Worm (Caenorhabditis elegans): ENCODE measurements around the gene F23A7.1.

F23A7.1 gene

DNA sequence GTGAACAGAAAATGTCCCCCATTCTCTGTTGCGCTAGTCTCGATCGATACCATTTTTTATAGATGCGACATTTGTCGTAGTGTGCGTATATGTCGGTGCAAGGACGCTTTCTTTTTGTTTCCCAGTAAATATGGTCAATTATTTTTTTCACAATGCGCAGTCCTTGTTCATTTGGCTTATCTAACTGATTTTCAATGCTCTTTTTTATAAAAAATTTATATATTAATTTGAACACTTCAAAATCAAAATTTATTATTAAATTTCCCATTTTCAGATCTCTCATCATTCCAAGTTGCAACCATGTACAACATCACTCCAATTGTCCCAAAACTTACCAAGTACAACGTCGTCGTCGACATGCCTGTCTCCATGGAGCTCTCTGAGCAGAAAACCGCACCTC is at the start of gene F23A7.1:
Gene F23A7.1, plus strand, starts transcription at position 301 of the 400 bp plus-strand sequence.
- TF ChIP-seq R02D3.7 (tag; optimal IDR thresholded peaks at IDR 0.05): no peak
- TF ChIP-seq nhr-11 (tag; optimal IDR thresholded peaks at IDR 0.05): no peak
- no peak for TF ChIP-seq nhr-12 (tag; optimal IDR thresholded peaks at IDR 0.05)
- no peak for TF ChIP-seq ama-1 (optimal IDR thresholded peaks at IDR 0.05)
- no peak for TF ChIP-seq eor-1 (tag; optimal IDR thresholded peaks at IDR 0.05)
- no peak for TF ChIP-seq ztf-4 (tag; optimal IDR thresholded peaks at IDR 0.05)
- no peak for TF ChIP-seq egl-27 (tag; optimal IDR thresholded peaks at IDR 0.05)
- TF ChIP-seq nhr-43 (tag; optimal IDR thresholded peaks at IDR 0.05; ENCODE audit: poor library complexity, severe bottlenecking): no peak
- no peak for TF ChIP-seq ceh-9 (tag; optimal IDR thresholded peaks at IDR 0.05)
- no peak for TF ChIP-seq lin-15B (tag; optimal IDR thresholded peaks at IDR 0.05)
- no peak for TF ChIP-seq nhr-77 (tag; optimal IDR thresholded peaks at IDR 0.05)
- no peak for TF ChIP-seq pqm-1 (tag; optimal IDR thresholded peaks at IDR 0.05)
- TF ChIP-seq nhr-76 (tag; optimal IDR thresholded peaks at IDR 0.05): no peak
- no peak for TF ChIP-seq fos-1 (tag; optimal IDR thresholded peaks at IDR 0.05)

ce11 chrX:16172863-16173262 is 44.3 kb upstream of the F23A7.1 start:
- TF ChIP-seq egl-5 (tag; optimal IDR thresholded peaks at IDR 0.05) (no peak), nhr-28 (tag; optimal IDR thresholded peaks at IDR 0.05) (no peak), fkh-10 (GFP tag; optimal IDR thresholded peaks at IDR 0.05) (no peak), elt-1 (tag; optimal IDR thresholded peaks at IDR 0.05) (no peak)

DNA sequence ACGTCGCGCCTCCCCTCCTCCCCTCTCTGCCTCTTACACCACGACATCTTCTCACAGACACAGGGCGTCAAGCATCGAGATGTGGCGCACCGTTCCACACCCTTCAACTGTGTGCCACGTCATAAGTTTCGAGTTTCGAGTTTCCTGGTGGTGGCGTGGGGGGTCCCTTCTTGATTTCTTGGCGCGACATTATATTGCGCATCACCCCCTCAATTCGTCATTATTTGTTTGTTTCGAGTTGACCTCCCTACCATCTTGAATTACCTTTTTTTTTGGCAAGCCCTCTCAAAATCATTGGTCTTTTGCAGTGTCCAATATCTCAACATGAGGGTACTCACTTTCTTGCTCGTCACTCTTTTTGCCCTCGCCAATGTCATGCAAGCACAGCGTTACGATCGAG is 33.1 kb upstream of the F23A7.1 start, which contains the start of gene nlp-67:
Gene nlp-67, plus strand, starts transcription at position 301 of the 400 bp plus-strand sequence.
- TF ChIP-seq elt-1 (tag; optimal IDR thresholded peaks at IDR 0.05) (no peak), zag-1 (tag; optimal IDR thresholded peaks at IDR 0.05) (no peak), nhr-23 (tag; optimal IDR thresholded peaks at IDR 0.05) (no peak), nhr-28 (tag; optimal IDR thresholded peaks at IDR 0.05) (no peak), nhr-76 (tag; optimal IDR thresholded peaks at IDR 0.05) (no peak), snpc-4 (tag; optimal IDR thresholded peaks at IDR 0.05) (no peak), tbx-2 (tag; optimal IDR thresholded peaks at IDR 0.05) (no peak), R02D3.7 (tag; optimal IDR thresholded peaks at IDR 0.05) (no peak), fos-1 (tag; optimal IDR thresholded peaks at IDR 0.05) (no peak), ceh-9 (tag; optimal IDR thresholded peaks at IDR 0.05) (no peak), ceh-28 (tag; optimal IDR thresholded peaks at IDR 0.05) (no peak), fkh-2 (tag; optimal IDR thresholded peaks at IDR 0.05) (no peak), mdl-1 (tag; optimal IDR thresholded peaks at IDR 0.05) (no peak), lsy-12 (tag; optimal IDR thresholded peaks at IDR 0.05) (no peak), lin-15B (tag; optimal IDR thresholded peaks at IDR 0.05) (no peak), nhr-67 (tag; optimal IDR thresholded peaks at IDR 0.05) (no peak), unc-62 (GFP tag; optimal IDR thresholded peaks at IDR 0.05) (no peak), hmg-11 (tag; optimal IDR thresholded peaks at IDR 0.05) (no peak), mml-1 (tag; optimal IDR thresholded peaks at IDR 0.05) (no peak)

- TF ChIP-seq ceh-28 (tag; optimal IDR thresholded peaks at IDR 0.05) (peak; percentile 21), nhr-43 (tag; optimal IDR thresholded peaks at IDR 0.05; ENCODE audit: poor library complexity, severe bottlenecking) (no peak)
Observed at ce11 chrX:16189227-16189906, 27.8 kb upstream of the F23A7.1 start, which contains the start of gene slc-25A21. slc-25A21 (plus strand) TSS chrX:16189856.

ce11 chrX:16192574-16192973 is 24.6 kb upstream of the F23A7.1 start:
- TF ChIP-seq ZK546.5 (tag; optimal IDR thresholded peaks at IDR 0.05) (no peak), sea-2 (GFP tag; optimal IDR thresholded peaks at IDR 0.05) (no peak), fos-1 (tag; optimal IDR thresholded peaks at IDR 0.05) (no peak), egl-27 (tag; optimal IDR thresholded peaks at IDR 0.05) (no peak), pha-4 (tag; optimal IDR thresholded peaks at IDR 0.05) (peak; percentile 74), aly-2 (tag; optimal IDR thresholded peaks at IDR 0.05) (no peak), tbx-2 (tag; optimal IDR thresholded peaks at IDR 0.05) (no peak), mml-1 (tag; optimal IDR thresholded peaks at IDR 0.05) (no peak), ztf-4 (tag; optimal IDR thresholded peaks at IDR 0.05) (no peak), elt-2 (tag; optimal IDR thresholded peaks at IDR 0.05) (peak; percentile 99), ceh-28 (tag; optimal IDR thresholded peaks at IDR 0.05) (peak; percentile 13), R02D3.7 (tag; optimal IDR thresholded peaks at IDR 0.05) (no peak), nhr-23 (tag; optimal IDR thresholded peaks at IDR 0.05) (peak; percentile 43), zag-1 (tag; optimal IDR thresholded peaks at IDR 0.05) (no peak), nhr-43 (tag; optimal IDR thresholded peaks at IDR 0.05; ENCODE audit: poor library complexity, severe bottlenecking) (peak; percentile 66), egl-5 (tag; optimal IDR thresholded peaks at IDR 0.05) (no peak), ceh-82 (tag; optimal IDR thresholded peaks at IDR 0.05) (no peak), elt-3 (tag; optimal IDR thresholded peaks at IDR 0.05) (peak in 2 of 3 experiments; percentile 69 to 90), nhr-28 (tag; optimal IDR thresholded peaks at IDR 0.05) (no peak), lin-39 (tag; optimal IDR thresholded peaks at IDR 0.05) (no peak), nhr-76 (tag; optimal IDR thresholded peaks at IDR 0.05) (no peak), snpc-4 (tag; optimal IDR thresholded peaks at IDR 0.05) (no peak), elt-1 (tag; optimal IDR thresholded peaks at IDR 0.05) (no peak), hmg-11 (tag; optimal IDR thresholded peaks at IDR 0.05) (no peak), ztf-11 (tag; optimal IDR thresholded peaks at IDR 0.05) (no peak), fkh-2 (tag; optimal IDR thresholded peaks at IDR 0.05) (no peak), nhr-12 (tag; optimal IDR thresholded peaks at IDR 0.05) (no peak), nhr-237 (tag; optimal IDR thresholded peaks at IDR 0.05) (no peak), jun-1 (tag; optimal IDR thresholded peaks at IDR 0.05) (peak; percentile 83), ama-1 (optimal IDR thresholded peaks at IDR 0.05) (no peak), nhr-11 (tag; optimal IDR thresholded peaks at IDR 0.05) (no peak), pqm-1 (tag; optimal IDR thresholded peaks at IDR 0.05) (peak; percentile 100), lin-15B (tag; optimal IDR thresholded peaks at IDR 0.05) (no peak)

All from whole organism, L3 larva.